Fruit fly (Drosophila melanogaster) whole organism, pupa: Measurements from ENCODE around the gene Tmem214.

Experiments
- CG10348 ChIP-seq: fragments of 200-800 bp; sonication (Bioruptor generic); IDR thresholded peaks from 2 replicates; pipeline ENCODE4 v1.3.6; 2022; ENCODE audit warnings: missing biosample characterization, missing genetic modification characterization
- CG12605 ChIP-seq: fragments of 200-800 bp; sonication (Bioruptor generic); IDR thresholded peaks from 2 replicates; pipeline ENCODE4 v1.3.6; 2022; ENCODE audit warnings: missing biosample characterization, missing genetic modification characterization
- CG13204 ChIP-seq: fragments of 200-800 bp; sonication (Bioruptor generic); optimal IDR thresholded peaks from 2 replicates; lab custom pipeline; 2018; ENCODE audit warnings: missing biosample characterization, mild to moderate bottlenecking, missing genetic modification characterization, moderate library complexity
- CG14655 ChIP-seq: fragments of 200-800 bp; sonication (Bioruptor generic); optimal IDR thresholded peaks from 3 replicates; lab custom pipeline; 2017; ENCODE audit warnings: mild to moderate bottlenecking, missing biosample characterization, missing genetic modification reagents, missing genetic modification characterization
- CG15710 ChIP-seq: fragments of 200-800 bp; sonication (Bioruptor generic); optimal IDR thresholded peaks from 2 replicates; lab custom pipeline; 2018; ENCODE audit warnings: missing biosample characterization, mild to moderate bottlenecking, missing genetic modification characterization, moderate library complexity
- CG17806 ChIP-seq: fragments of 200-800 bp; sonication (Bioruptor generic); optimal IDR thresholded peaks from 2 replicates; lab custom pipeline; 2018; ENCODE audit warnings: missing biosample characterization, mild to moderate bottlenecking, missing genetic modification characterization, moderate library complexity
- CG32121 ChIP-seq: fragments of 200-800 bp; sonication (Bioruptor generic); IDR thresholded peaks from 2 replicates; pipeline ENCODE4 v1.3.6; 2022; ENCODE audit warnings: missing biosample characterization, missing genetic modification characterization
- CG34367 ChIP-seq: fragments of 200-800 bp; sonication (Bioruptor generic); optimal IDR thresholded peaks from 2 replicates; lab custom pipeline; 2018; ENCODE audit warnings: missing biosample characterization, mild to moderate bottlenecking, missing genetic modification characterization
- CG4496 ChIP-seq: fragments of 200-800 bp; sonication (Bioruptor generic); IDR thresholded peaks from 3 replicates; pipeline ENCODE4 v1.3.6; 2022; ENCODE audit warnings: missing biosample characterization, missing genetic modification characterization
- CG8159 ChIP-seq: fragments of 200-800 bp; sonication (Bioruptor generic); optimal IDR thresholded peaks from 3 replicates; lab custom pipeline; 2018; ENCODE audit warnings: missing biosample characterization, mild to moderate bottlenecking, missing genetic modification characterization, moderate library complexity
- CG8301 ChIP-seq: fragments of 200-800 bp; sonication (Bioruptor generic); optimal IDR thresholded peaks from 2 replicates; lab custom pipeline; 2018; ENCODE audit warnings: missing biosample characterization, mild to moderate bottlenecking, missing genetic modification characterization
- CG9948 ChIP-seq: fragments of 200-800 bp; sonication (Bioruptor generic); optimal IDR thresholded peaks from 2 replicates; lab custom pipeline; 2018; ENCODE audit warnings: missing biosample characterization, mild to moderate bottlenecking, missing genetic modification characterization, moderate library complexity
- D1 ChIP-seq: fragments of 200-800 bp; sonication (Bioruptor generic); optimal IDR thresholded peaks from 2 replicates; lab custom pipeline; 2018; ENCODE audit warnings: missing biosample characterization, mild to moderate bottlenecking, missing genetic modification characterization, moderate library complexity
- EcR ChIP-seq: fragments of 200-800 bp; sonication (Bioruptor generic); optimal IDR thresholded peaks from 3 replicates; lab custom pipeline; 2019; ENCODE audit warnings: missing biosample characterization, missing genetic modification characterization, mild to moderate bottlenecking, moderate library complexity, missing genetic modification reagents
- Ets98B ChIP-seq: fragments of 200-800 bp; sonication (Bioruptor generic); IDR thresholded peaks from 2 replicates; pipeline ENCODE4 v1.3.6; 2022; ENCODE audit warnings: missing biosample characterization, missing genetic modification characterization
- Pif1A ChIP-seq: fragments of 200-800 bp; sonication (Bioruptor generic); optimal IDR thresholded peaks from 3 replicates; lab custom pipeline; 2016; ENCODE audit warnings: missing biosample characterization, missing genetic modification characterization
- Pif1B ChIP-seq: fragments of 200-800 bp; sonication (Bioruptor generic); optimal IDR thresholded peaks from 3 replicates; lab custom pipeline; 2016; ENCODE audit warnings: missing biosample characterization, missing genetic modification characterization
- Snoo ChIP-seq: fragments of 200-800 bp; sonication (Bioruptor generic); optimal IDR thresholded peaks from 3 replicates; lab custom pipeline; 2017; ENCODE audit warnings: missing biosample characterization, mild to moderate bottlenecking, missing genetic modification characterization, inconsistent platforms
- fd96Ca ChIP-seq: fragments of 200-800 bp; sonication (Bioruptor generic); IDR thresholded peaks from 3 replicates; pipeline ENCODE4 v1.3.6; 2022; ENCODE audit warnings: missing biosample characterization, missing genetic modification characterization
- gl ChIP-seq: fragments of 200-800 bp; sonication (Bioruptor generic); optimal IDR thresholded peaks from 2 replicates; lab custom pipeline; 2018; ENCODE audit warnings: missing biosample characterization, mild to moderate bottlenecking, missing genetic modification characterization
- rn ChIP-seq: fragments of 200-800 bp; sonication (Bioruptor generic); IDR thresholded peaks from 2 replicates; pipeline ENCODE4 v1.3.6; 2022; ENCODE audit warnings: missing biosample characterization, missing genetic modification characterization

The Tmem214 gene

dm6 chr2L:11004674-11005045, 34.6 kb upstream of the Tmem214 start, which contains the start of gene Nup154:
Gene Nup154 (plus strand): TSS chr2L:11004820.
- no peak for TF ChIP-seq CG8159 (tag; lab: Kevin White, UChicago)

- TF ChIP-seq CG17806 (tag; lab: Kevin White, UChicago) (peak; percentile 30), CG32121 (GFP tag; lab: Robert Waterston, UW) (no peak; the same call in 1 of the 2 replicates), CG4496 (no peak), gl (tag; lab: Kevin White, UChicago) (peak; percentile 51), Snoo (tag; lab: Kevin White, UChicago) (peak; percentile 83)
- TF ChIP-seq, all 21 proteins: peak for 3
Measured at dm6 chr2L:11003925-11004673, 34.0 kb upstream of the Tmem214 start, which contains the start of gene RpL9. Gene RpL9 (minus strand): TSS chr2L:11004189.

- TF ChIP-seq CG8159 (tag; lab: Kevin White, UChicago) (no peak), CG4496 (no peak), CG17806 (tag; lab: Kevin White, UChicago) (no peak), CG12605 (GFP tag; lab: Robert Waterston, UW) (no peak), D1 (tag; lab: Kevin White, UChicago) (no peak), Pif1B (GFP tag; lab: Kevin White, UChicago) (no peak), CG15710 (tag; lab: Kevin White, UChicago) (no peak), CG8301 (tag; lab: Kevin White, UChicago) (no peak), gl (tag; lab: Kevin White, UChicago) (no peak), fd96Ca (GFP tag; lab: Robert Waterston, UW) (no peak), rn (no peak), Ets98B (GFP tag; lab: Robert Waterston, UW) (no peak), Pif1A (GFP tag; lab: Kevin White, UChicago) (no peak), CG32121 (GFP tag; lab: Robert Waterston, UW) (no peak), CG34367 (tag; lab: Kevin White, UChicago) (no peak), Snoo (tag; lab: Kevin White, UChicago) (no peak), CG10348 (GFP tag; lab: Robert Waterston, UW) (no peak), CG14655 (GFP tag; lab: Kevin White, UChicago) (no peak), EcR (GFP tag; lab: Kevin White, UChicago) (no peak)
Measured at dm6 chr2L:11001376-11002122, 31.5 kb upstream of the Tmem214 start, which contains the start of the genes aub and lectin-33A. Gene aub (minus strand): TSS chr2L:11001476. Gene lectin-33A (plus strand): TSS chr2L:11002072.

- TF ChIP-seq Pif1B (GFP tag; lab: Kevin White, UChicago) = no peak
- TF ChIP-seq CG13204 (GFP tag; lab: Kevin White, UChicago) = no peak
- TF ChIP-seq CG12605 (GFP tag; lab: Robert Waterston, UW) = no peak
- TF ChIP-seq CG34367 (tag; lab: Kevin White, UChicago) = no peak
- TF ChIP-seq Snoo (tag; lab: Kevin White, UChicago) = no peak
- TF ChIP-seq CG8159 (tag; lab: Kevin White, UChicago) = no peak
- no peak for TF ChIP-seq gl (tag; lab: Kevin White, UChicago)
- TF ChIP-seq CG14655 (GFP tag; lab: Kevin White, UChicago) = no peak
- TF ChIP-seq rn = no peak
- no peak for TF ChIP-seq D1 (tag; lab: Kevin White, UChicago)
- no peak for TF ChIP-seq CG32121 (GFP tag; lab: Robert Waterston, UW)
- no peak for TF ChIP-seq EcR (GFP tag; lab: Kevin White, UChicago)
- TF ChIP-seq CG9948 = no peak
- TF ChIP-seq Ets98B (GFP tag; lab: Robert Waterston, UW) = no peak
- TF ChIP-seq CG4496 = no peak
- TF ChIP-seq CG10348 (GFP tag; lab: Robert Waterston, UW) = no peak
- TF ChIP-seq CG8301 (tag; lab: Kevin White, UChicago) = no peak
- TF ChIP-seq CG17806 (tag; lab: Kevin White, UChicago) = no peak
Measured at dm6 chr2L:10989162-10989561, 19.1 kb upstream of the Tmem214 start, which contains the start of gene TTLL4A. Gene TTLL4A (plus strand): TSS chr2L:10989401.

- TF ChIP-seq CG34367 (tag; lab: Kevin White, UChicago) (no peak), CG14655 (GFP tag; lab: Kevin White, UChicago) (no peak), CG8301 (tag; lab: Kevin White, UChicago) (no peak), CG15710 (tag; lab: Kevin White, UChicago) (no peak), Pif1A (GFP tag; lab: Kevin White, UChicago) (no peak), Ets98B (GFP tag; lab: Robert Waterston, UW) (no peak), CG9948 (no peak), rn (no peak), CG17806 (tag; lab: Kevin White, UChicago) (no peak), CG4496 (no peak), CG8159 (tag; lab: Kevin White, UChicago) (no peak), gl (tag; lab: Kevin White, UChicago) (no peak)
Measured at dm6 chr2L:10988026-10988425, 18.0 kb upstream of the Tmem214 start.
